Fruit fly (Drosophila melanogaster) whole organism, adult: Measurements from ENCODE around the gene CG42780.

Source experiments
- CG11617 ChIP-seq: fragments of 200-800 bp; sonication (Bioruptor generic); optimal IDR thresholded peaks from 2 replicates; lab custom pipeline; 2017; ENCODE audit warnings: mild to moderate bottlenecking, missing biosample characterization, missing genetic modification reagents, missing genetic modification characterization
- CG12768 ChIP-seq: fragments of 200-800 bp; sonication (Bioruptor generic); optimal IDR thresholded peaks from 2 replicates; lab custom pipeline; 2017; ENCODE audit warnings: missing biosample characterization, missing genetic modification characterization, mild to moderate bottlenecking, moderate library complexity, missing genetic modification reagents
- CG7045 ChIP-seq: fragments of 200-800 bp; sonication (Bioruptor generic); optimal IDR thresholded peaks from 2 replicates; lab custom pipeline; 2017; ENCODE audit warnings: missing biosample characterization, mild to moderate bottlenecking, missing genetic modification characterization
- CG7101 ChIP-seq: fragments of 200-800 bp; sonication (Bioruptor generic); optimal IDR thresholded peaks from 2 replicates; lab custom pipeline; 2018; ENCODE audit warnings: missing biosample characterization, mild to moderate bottlenecking, missing genetic modification characterization, moderate library complexity
- cnc ChIP-seq, 2 experiments: fragments of >200 bp; optimal IDR thresholded peaks; 2 replicates each; lab custom pipeline; 2017
- kay ChIP-seq: fragments of 200-800 bp; sonication (Bioruptor generic); peaks from one replicate; lab custom pipeline; 2016; ENCODE audit warnings: missing biosample characterization, missing genetic modification characterization, borderline replicate concordance
- ovo ChIP-seq: fragments of 200-800 bp; sonication (Bioruptor generic); optimal IDR thresholded peaks from 2 replicates; lab custom pipeline; 2016; ENCODE audit warnings: missing biosample characterization, missing genetic modification characterization
- pad ChIP-seq: fragments of 200-800 bp; sonication (Bioruptor generic); optimal IDR thresholded peaks from 3 replicates; lab custom pipeline; 2017; ENCODE audit warnings: missing biosample characterization, missing genetic modification characterization, mild to moderate bottlenecking, moderate library complexity, missing genetic modification reagents

DNA sequence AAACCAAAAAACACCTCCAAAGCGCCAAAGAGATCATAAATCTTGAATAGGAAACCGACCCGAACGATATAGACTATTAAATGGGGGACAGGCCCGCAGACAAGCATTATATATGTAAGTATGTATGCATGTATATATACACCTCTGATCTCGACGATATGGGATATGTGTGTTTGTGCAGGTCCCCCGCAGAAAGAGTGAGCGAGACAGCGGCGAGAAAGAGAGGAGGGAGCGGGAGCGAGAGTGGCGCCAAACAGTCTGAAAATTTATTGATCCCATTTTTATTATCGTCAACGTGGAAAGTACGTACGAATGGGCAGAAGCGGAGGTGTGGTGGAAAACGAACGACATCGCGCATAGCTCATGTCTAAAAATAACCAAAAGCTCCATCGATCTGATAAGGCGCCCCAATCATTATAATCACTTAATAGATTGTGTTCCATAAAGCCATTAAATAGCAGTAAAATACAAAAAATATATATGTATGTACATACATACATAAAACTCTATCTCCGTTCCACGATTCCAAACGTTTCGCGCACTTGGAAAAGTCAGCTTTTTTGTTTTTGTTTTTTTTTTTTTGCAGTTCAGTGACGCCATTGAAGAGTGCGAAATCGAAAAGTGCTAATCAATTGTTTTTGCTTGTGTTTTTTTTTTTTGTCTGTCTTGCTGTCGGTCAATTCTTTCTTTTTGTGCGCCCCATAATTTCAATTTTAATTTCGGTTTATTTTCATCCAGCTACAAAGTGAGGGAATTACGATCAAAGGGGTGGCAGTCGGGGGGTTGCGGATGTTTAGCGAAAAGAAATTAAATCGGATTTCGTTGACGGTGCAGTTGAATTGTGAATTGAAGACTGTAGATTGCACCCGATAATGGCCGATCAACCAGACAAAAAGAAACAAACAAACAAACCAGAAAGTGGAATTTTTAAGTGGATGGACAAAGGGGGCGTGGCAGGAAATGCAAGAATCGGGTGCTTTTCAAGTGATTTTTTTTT, 14.5 kb downstream of the CG42780 start:
- TF ChIP-seq ovo (GFP tag; lab: Kevin White, UChicago), result no peak
- no peak for TF ChIP-seq CG11617 (GFP tag; lab: Kevin White, UChicago)
- TF ChIP-seq pad, result no peak
- no peak for TF ChIP-seq CG7101 (tag; lab: Kevin White, UChicago)
- TF ChIP-seq kay, result peak; percentile 59
- TF ChIP-seq CG7045, result no peak
- no peak for TF ChIP-seq CG12768 (GFP tag; lab: Kevin White, UChicago)
- TF ChIP-seq cnc (optimal IDR thresholded peaks at IDR 0.05; lab: Kevin White, UChicago), result no peak
